Fruit fly (Drosophila melanogaster) whole organism, embryonic: Measurements from ENCODE around the gene Gr61a.

Source experiments
- Abd-B ChIP-seq: fragments of 200-800 bp; sonication (Bioruptor generic); optimal IDR thresholded peaks from 2 replicates; lab custom pipeline; 2018; ENCODE audit warnings: missing biosample characterization, mild to moderate bottlenecking, missing genetic modification characterization, moderate library complexity
- Aef1 ChIP-seq: fragments of 200-800 bp; sonication (Bioruptor generic); IDR thresholded peaks from 3 replicates; pipeline ENCODE4 v1.3.6; 2022; ENCODE audit warnings: missing biosample characterization, missing genetic modification characterization
- B-H2 ChIP-seq: fragments of 200-800 bp; sonication (Bioruptor generic); optimal IDR thresholded peaks from 2 replicates; lab custom pipeline; 2018; ENCODE audit warnings: missing biosample characterization, mild to moderate bottlenecking, missing genetic modification characterization
- CG5953 ChIP-seq: fragments of 200-800 bp; sonication (Bioruptor generic); IDR thresholded peaks from 2 replicates; pipeline ENCODE4 v1.3.6; 2022; ENCODE audit warnings: missing biosample characterization, missing genetic modification characterization
- Doc3 ChIP-seq: fragments of 200-800 bp; sonication (Bioruptor generic); IDR thresholded peaks from 3 replicates; pipeline ENCODE4 v1.3.6; 2022; ENCODE audit warnings: missing biosample characterization, missing genetic modification characterization; ENCODE audit not compliant: partially characterized antibody
- Elba2 ChIP-seq: fragments of 200-800 bp; sonication (Bioruptor generic); optimal IDR thresholded peaks from 3 replicates; lab custom pipeline; 2016; ENCODE audit warnings: missing biosample characterization, missing genetic modification characterization
- Hsf ChIP-seq: fragments of 200-800 bp; sonication (Bioruptor generic); optimal IDR thresholded peaks from 3 replicates; lab custom pipeline; 2016; ENCODE audit warnings: missing biosample characterization, missing genetic modification characterization
- Meics ChIP-seq: fragments of 200-800 bp; sonication (Bioruptor generic); optimal IDR thresholded peaks from 2 replicates; lab custom pipeline; 2017; ENCODE audit warnings: missing biosample characterization, mild to moderate bottlenecking, missing genetic modification characterization
- Pdp1 ChIP-seq, 2 experiments: fragments of 200-800 bp; sonication (Bioruptor generic); optimal IDR thresholded peaks; 3 replicates each; lab custom pipeline; 2016; ENCODE audit warnings: missing biosample characterization in 2 of 2, missing genetic modification characterization in 2 of 2, mild to moderate bottlenecking in 1 of 2, moderate library complexity in 1 of 2
- chm ChIP-seq: fragments of 200-800 bp; sonication (Bioruptor generic); IDR thresholded peaks from 2 replicates; pipeline ENCODE4 v1.3.6; 2022; ENCODE audit warnings: missing biosample characterization, missing genetic modification characterization
- kni ChIP-seq: fragments of 200-800 bp; sonication (Bioruptor generic); optimal IDR thresholded peaks from 3 replicates; lab custom pipeline; 2017; ENCODE audit warnings: mild to moderate bottlenecking, missing biosample characterization, missing genetic modification reagents, missing genetic modification characterization
- lab ChIP-seq: fragments of 200-800 bp; sonication (Bioruptor generic); optimal IDR thresholded peaks from 3 replicates; lab custom pipeline; 2017; ENCODE audit warnings: missing biosample characterization, missing genetic modification characterization, mild to moderate bottlenecking, moderate library complexity, missing genetic modification reagents
- nerfin-2 ChIP-seq: fragments of 200-800 bp; sonication (Bioruptor generic); IDR thresholded peaks from 2 replicates; pipeline ENCODE4 v1.3.6; 2022; ENCODE audit warnings: missing biosample characterization, missing genetic modification characterization; ENCODE audit not compliant: partially characterized antibody
- wek ChIP-seq: fragments of 200-800 bp; sonication (Bioruptor generic); optimal IDR thresholded peaks from 3 replicates; lab custom pipeline; 2018; ENCODE audit warnings: missing biosample characterization, mild to moderate bottlenecking, missing genetic modification characterization, moderate library complexity

DNA sequence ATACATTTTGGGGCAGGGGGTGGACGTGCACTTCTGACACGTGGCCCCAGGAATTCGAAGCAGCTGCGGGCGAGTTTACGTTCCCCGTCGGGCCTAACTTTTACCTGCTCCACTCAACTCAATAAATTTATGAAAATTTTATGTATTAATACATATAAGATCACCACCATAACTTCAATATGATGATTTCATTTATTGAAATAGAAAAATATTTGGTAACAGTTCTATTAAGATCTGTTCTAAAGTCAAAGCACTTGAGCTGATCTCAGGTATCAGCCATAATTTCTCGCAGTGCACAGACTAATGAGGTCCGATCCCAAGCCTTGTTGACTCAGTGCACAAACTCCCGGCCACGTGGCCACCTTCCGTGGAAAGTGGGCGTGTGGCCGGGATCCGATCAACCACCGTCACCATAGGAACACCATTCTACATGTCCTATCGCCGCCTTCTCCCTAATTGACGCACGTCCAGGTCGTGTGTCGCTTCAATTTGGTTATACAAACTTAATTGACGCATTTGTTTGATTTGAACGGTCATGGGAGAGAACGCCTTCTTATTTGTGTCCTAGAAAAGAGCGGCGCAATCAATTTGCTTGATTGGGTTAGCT lies 31.1 kb upstream of the Gr61a start:
- TF ChIP-seq nerfin-2 (GFP tag; lab: Robert Waterston, UW) (no peak), lab (no peak), Doc3 (GFP tag; lab: Robert Waterston, UW) (no peak), kni (no peak), Pdp1 (GFP tag; optimal IDR thresholded peaks at IDR 0.05; lab: Kevin White, UChicago) (no peak), CG5953 (no peak), B-H2 (GFP tag; lab: Kevin White, UChicago) (no peak), Abd-B (GFP tag; lab: Kevin White, UChicago) (no peak), Hsf (GFP tag; lab: Kevin White, UChicago) (no peak), Elba2 (GFP tag; lab: Kevin White, UChicago) (no peak), wek (no peak), chm (GFP tag; lab: Robert Waterston, UW) (no peak), Meics (GFP tag; lab: Kevin White, UChicago) (no peak), Aef1 (GFP tag; lab: Robert Waterston, UW) (no peak)
